Worm (Caenorhabditis elegans) whole organism, L4 larva: ENCODE data around the gene col-83.
A peak's percentile ranks its signal among the peaks of the same experiment; 100 is the strongest.

Experiments used
- D1046.2 ChIP-seq: fragments of 200-800 bp; sonication (Bioruptor generic); IDR thresholded peaks from 2 replicates; pipeline ENCODE4 v1.3.6; 2022; ENCODE audit warnings: missing genetic modification characterization, missing compliant biosample characterization
- F37D6.2 ChIP-seq: sonication (generic microtip); optimal IDR thresholded peaks from 2 replicates; lab custom pipeline; 2016; ENCODE audit warnings: mild to moderate bottlenecking, missing genetic modification characterization, missing compliant biosample characterization
- R02D3.7 ChIP-seq: fragments of 150-350 bp; sonication (generic microtip); optimal IDR thresholded peaks from 3 replicates; lab custom pipeline; 2014; ENCODE audit warnings: missing biosample characterization, missing genetic modification characterization
- Y48G9A.11 ChIP-seq: fragments of 200-800 bp; sonication (Bioruptor generic); IDR thresholded peaks from 2 replicates; pipeline ENCODE4 v1.3.6; 2022; ENCODE audit warnings: missing genetic modification reagents, missing genetic modification characterization, missing compliant biosample characterization
- aha-1 ChIP-seq: fragments of 150-350 bp; peaks from one replicate; lab custom pipeline; 2014; ENCODE audit warnings: missing biosample characterization, missing genetic modification characterization
- arid-1 ChIP-seq: fragments of 200-800 bp; sonication (Bioruptor generic); conservative IDR thresholded peaks from 2 replicates; pipeline ENCODE4 v1.3.6; 2022; ENCODE audit warnings: missing genetic modification reagents, missing genetic modification characterization, missing compliant biosample characterization
- attf-4 ChIP-seq: sonication (generic microtip); optimal IDR thresholded peaks from 3 replicates; lab custom pipeline; 2017; ENCODE audit warnings: missing biosample characterization, missing genetic modification characterization
- duxl-1 ChIP-seq: sonication (generic microtip); optimal IDR thresholded peaks from 2 replicates; lab custom pipeline; 2016; ENCODE audit warnings: mild to moderate bottlenecking, missing genetic modification characterization, moderate library complexity, missing compliant biosample characterization; ENCODE audit not compliant: poor library complexity
- dve-1 ChIP-seq: sonication (generic microtip); optimal IDR thresholded peaks from 2 replicates; lab custom pipeline; 2017; ENCODE audit warnings: antibody characterized with exemption, mild to moderate bottlenecking, missing genetic modification characterization, missing compliant biosample characterization; ENCODE audit not compliant: insufficient read depth
- egl-27 ChIP-seq: sonication (generic microtip); optimal IDR thresholded peaks from 3 replicates; lab custom pipeline; 2017; ENCODE audit warnings: missing biosample characterization, missing genetic modification reagents, missing genetic modification characterization
- egl-43 ChIP-seq: fragments of 200-800 bp; sonication (Bioruptor generic); IDR thresholded peaks from 2 replicates; pipeline ENCODE4 v1.3.6; 2022; ENCODE audit warnings: missing genetic modification reagents, missing genetic modification characterization, missing compliant biosample characterization
- fos-1 ChIP-seq: fragments of 150-350 bp; optimal IDR thresholded peaks from 2 replicates; lab custom pipeline; 2014; ENCODE audit warnings: missing biosample characterization, missing genetic modification characterization
- hmg-1.1 ChIP-seq: fragments of 200-800 bp; sonication (Bioruptor generic); IDR thresholded peaks from 2 replicates; pipeline ENCODE4 v1.3.6; 2022; ENCODE audit warnings: missing genetic modification reagents, missing genetic modification characterization, missing compliant biosample characterization
- lin-1 ChIP-seq: fragments of 200-800 bp; sonication (Bioruptor generic); IDR thresholded peaks from 2 replicates; pipeline ENCODE4 v1.3.6; 2022; ENCODE audit warnings: missing genetic modification reagents, missing genetic modification characterization, missing compliant biosample characterization
- lin-15B ChIP-seq: fragments of 150-350 bp; sonication (generic microtip); optimal IDR thresholded peaks from 3 replicates; lab custom pipeline; 2014; ENCODE audit warnings: missing biosample characterization, missing genetic modification characterization
- lir-3 ChIP-seq: sonication (generic microtip); optimal IDR thresholded peaks from 2 replicates; lab custom pipeline; 2016; ENCODE audit warnings: mild to moderate bottlenecking, missing genetic modification characterization, missing compliant biosample characterization
- madf-5 ChIP-seq, 2 experiments: fragments of 200-800 bp; sonication (Bioruptor generic); IDR thresholded peaks; 2 replicates each; pipeline ENCODE4 v1.3.6; 2022; ENCODE audit warnings: missing compliant biosample characterization in 2 of 2, missing genetic modification characterization in 2 of 2
- madf-9 ChIP-seq: fragments of 200-800 bp; sonication (Bioruptor generic); conservative IDR thresholded peaks from 2 replicates; pipeline ENCODE4 v1.3.6; 2022; ENCODE audit warnings: missing genetic modification reagents, missing genetic modification characterization, missing compliant biosample characterization
- mxl-2 ChIP-seq: fragments of 200-800 bp; sonication (Bioruptor generic); conservative IDR thresholded peaks from 2 replicates; pipeline ENCODE4 v1.3.6; 2022; ENCODE audit warnings: missing genetic modification reagents, missing genetic modification characterization, missing compliant biosample characterization
- nhr-102 ChIP-seq: sonication (generic microtip); optimal IDR thresholded peaks from 2 replicates; lab custom pipeline; 2016; ENCODE audit warnings: mild to moderate bottlenecking, missing genetic modification characterization, moderate library complexity, missing compliant biosample characterization
- nhr-111 ChIP-seq: fragments of 200-800 bp; sonication (Bioruptor generic); optimal IDR thresholded peaks from 2 replicates; lab custom pipeline; 2018; ENCODE audit warnings: mild to moderate bottlenecking, missing genetic modification characterization, missing compliant biosample characterization
- nhr-6 ChIP-seq: fragments of 150-350 bp; optimal IDR thresholded peaks from 2 replicates; lab custom pipeline; 2014; ENCODE audit warnings: missing biosample characterization, missing genetic modification characterization
- nhr-76 ChIP-seq: fragments of 150-350 bp; optimal IDR thresholded peaks from 2 replicates; lab custom pipeline; 2014; ENCODE audit warnings: missing biosample characterization, missing genetic modification characterization
- saeg-2 ChIP-seq: fragments of 200-800 bp; sonication (Bioruptor generic); IDR thresholded peaks from 2 replicates; pipeline ENCODE4 v1.3.6; 2022; ENCODE audit warnings: missing genetic modification reagents, missing genetic modification characterization, missing compliant biosample characterization
- sdz-12 ChIP-seq: fragments of 200-800 bp; sonication (Bioruptor generic); optimal IDR thresholded peaks from 2 replicates; lab custom pipeline; 2018; ENCODE audit warnings: mild to moderate bottlenecking, missing genetic modification characterization, missing compliant biosample characterization
- set-16 ChIP-seq: fragments of 200-800 bp; sonication (Bioruptor generic); IDR thresholded peaks from 2 replicates; pipeline ENCODE4 v1.3.6; 2022; ENCODE audit warnings: missing genetic modification reagents, missing genetic modification characterization, missing compliant biosample characterization
- snpc-1.2 ChIP-seq: fragments of 200-800 bp; sonication (Bioruptor generic); IDR thresholded peaks from 2 replicates; pipeline ENCODE4 v1.3.6; 2022; ENCODE audit warnings: missing genetic modification reagents, missing genetic modification characterization, missing compliant biosample characterization
- spr-1 ChIP-seq: sonication (generic microtip); optimal IDR thresholded peaks from 2 replicates; lab custom pipeline; 2016; ENCODE audit warnings: mild to moderate bottlenecking, missing genetic modification characterization, missing compliant biosample characterization
- tra-1 ChIP-seq: fragments of 200-800 bp; sonication (Bioruptor generic); IDR thresholded peaks from 2 replicates; pipeline ENCODE4 v1.3.6; 2022; ENCODE audit warnings: missing genetic modification reagents, missing genetic modification characterization, missing compliant biosample characterization
- unc-62 ChIP-seq, 3 experiments: fragments of 150-350 bp in 1 of 3; sonication (generic microtip); optimal IDR thresholded peaks in 2 of 3; peaks in 1 of 3; 1 replicate in 1 of 3; 2 replicates in 2 of 3; lab custom pipeline; 2014 to 2017; ENCODE audit warnings: missing biosample characterization in 3 of 3, missing genetic modification characterization in 3 of 3, missing genetic modification reagents in 3 of 3, missing genotype in 1 of 3
- vab-7 ChIP-seq: fragments of 200-800 bp; sonication (Bioruptor generic); IDR thresholded peaks from 2 replicates; pipeline ENCODE4 v1.3.6; 2022; ENCODE audit warnings: missing genetic modification reagents, missing genetic modification characterization, missing compliant biosample characterization
- zfp-3 ChIP-seq: fragments of 200-800 bp; sonication (Bioruptor generic); conservative IDR thresholded peaks from 2 replicates; pipeline ENCODE4 v1.3.6; 2022; ENCODE audit warnings: missing genetic modification reagents, missing genetic modification characterization, missing compliant biosample characterization
- zip-11 ChIP-seq: fragments of 200-800 bp; sonication (Bioruptor generic); IDR thresholded peaks from 2 replicates; pipeline ENCODE4 v1.3.6; 2022; ENCODE audit warnings: missing genetic modification characterization, missing compliant biosample characterization

col-83 gene

ce11 chrII:11088137-11088536 is 42.4 kb upstream of the col-83 start:
- TF ChIP-seq aha-1 (tag; lab: Kevin White, UChicago): peak; percentile 64
- no peak for TF ChIP-seq hmg-1.1

ce11 chrII:11086770-11087169 is 41.0 kb upstream of the col-83 start:
- TF ChIP-seq F37D6.2 (tag; lab: Kevin White, UChicago) (no peak), egl-27 (tag; lab: Kevin White, UChicago) (no peak), zip-11 (no peak), nhr-102 (tag; lab: Kevin White, UChicago) (no peak), zfp-3 (no peak), tra-1 (GFP tag; lab: Robert Waterston, UW) (no peak)
- TF ChIP-seq, all 104 proteins: peak for 0

DNA sequence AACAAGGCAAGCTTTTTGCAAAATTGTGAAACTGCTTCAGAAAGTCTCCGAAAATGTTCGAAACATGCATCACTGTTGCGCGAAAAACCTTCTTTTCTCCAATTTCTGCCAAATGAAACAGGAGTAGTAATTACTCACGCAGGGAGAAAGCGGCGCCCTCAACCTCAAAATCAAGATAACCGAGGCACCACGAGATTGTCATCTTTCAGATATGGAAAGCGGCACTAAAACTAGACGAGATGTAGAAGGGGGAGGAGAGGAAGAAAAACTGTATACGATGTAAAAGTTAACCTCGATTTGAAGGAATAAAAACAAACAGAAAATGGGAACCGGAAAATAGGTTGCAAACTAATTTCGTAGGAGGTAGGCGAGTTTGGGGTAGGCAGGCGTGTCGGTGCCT is 30.8 kb upstream of the col-83 start:
- no peak for TF ChIP-seq attf-4 (tag; lab: Kevin White, UChicago)
- no peak for TF ChIP-seq fos-1
- TF ChIP-seq lin-15B (tag; lab: Kevin White, UChicago): no peak
- TF ChIP-seq lin-1 (GFP tag; lab: Robert Waterston, UW): no peak
- TF ChIP-seq dve-1 (tag; lab: Kevin White, UChicago): no peak
- TF ChIP-seq R02D3.7 (tag; lab: Kevin White, UChicago): no peak
- no peak for TF ChIP-seq nhr-111 (GFP tag; lab: Kevin White, UChicago)
- no peak for TF ChIP-seq Y48G9A.11 (GFP tag; lab: Robert Waterston, UW)
- TF ChIP-seq arid-1: no peak
- no peak for TF ChIP-seq sdz-12 (GFP tag; lab: Kevin White, UChicago)
- TF ChIP-seq mxl-2: no peak

ce11 chrII:11072565-11072964 is 26.8 kb upstream of the col-83 start:
- TF ChIP-seq egl-43 (GFP tag; lab: Robert Waterston, UW) (no peak), nhr-76 (no peak), nhr-6 (tag; lab: Kevin White, UChicago) (no peak), set-16 (GFP tag; lab: Robert Waterston, UW) (no peak), duxl-1 (tag; lab: Kevin White, UChicago) (no peak), saeg-2 (GFP tag; lab: Robert Waterston, UW) (no peak), lir-3 (tag; lab: Kevin White, UChicago) (no peak), vab-7 (no peak), madf-9 (GFP tag; lab: Robert Waterston, UW) (no peak), D1046.2 (no peak), nhr-111 (GFP tag; lab: Kevin White, UChicago) (no peak), snpc-1.2 (GFP tag; lab: Robert Waterston, UW) (no peak)

ce11 chrII:11064191-11064695 is 18.5 kb upstream of the col-83 start:
- TF ChIP-seq unc-62 (GFP tag; optimal IDR thresholded peaks at IDR 0.05 in 1 of 2; lab: Kevin White, UChicago): peak in 1 of 2 experiments; percentile 96
- TF ChIP-seq unc-62 (tag; optimal IDR thresholded peaks at IDR 0.05; lab: Kevin White, UChicago): no peak
- no peak for TF ChIP-seq madf-5 (GFP tag; IDR thresholded peaks at IDR 0.05; lab: Robert Waterston, UW)
- TF ChIP-seq mxl-2: no peak
- no peak for TF ChIP-seq spr-1 (tag; lab: Kevin White, UChicago)
- 0 out of 2 replicates have a peak, but pooled peaks have one; percentile 14 for TF ChIP-seq hmg-1.1
- TF ChIP-seq, all 104 proteins: peak for 2
